Fruit fly (Drosophila melanogaster) whole organism: ENCODE results near the gene CG4743.

Experiments
- CG8478 ChIP-seq: fragments of >200 bp; optimal IDR thresholded peaks from 2 replicates; lab custom pipeline; 2018; ENCODE audit warnings: inconsistent platforms
- Dll ChIP-seq: fragments of >200 bp; optimal IDR thresholded peaks from 2 replicates; lab custom pipeline; 2017
- EcR ChIP-seq, 2 experiments: fragments of >200 bp; optimal IDR thresholded peaks; 2 replicates each; lab custom pipeline; 2017; ENCODE audit warnings: missing biosample characterization in 2 of 2, missing genetic modification characterization in 2 of 2, missing genetic modification reagents in 2 of 2
- pan ChIP-seq: fragments of >200 bp; optimal IDR thresholded peaks from 2 replicates; lab custom pipeline; 2017
- psq ChIP-seq: fragments of >200 bp; optimal IDR thresholded peaks from 2 replicates; lab custom pipeline; 2017
- usp ChIP-seq: fragments of >200 bp; optimal IDR thresholded peaks from 2 replicates; lab custom pipeline; 2017; ENCODE audit warnings: missing biosample characterization, missing genetic modification characterization, mixed read lengths

The CG4743 gene

DNA sequence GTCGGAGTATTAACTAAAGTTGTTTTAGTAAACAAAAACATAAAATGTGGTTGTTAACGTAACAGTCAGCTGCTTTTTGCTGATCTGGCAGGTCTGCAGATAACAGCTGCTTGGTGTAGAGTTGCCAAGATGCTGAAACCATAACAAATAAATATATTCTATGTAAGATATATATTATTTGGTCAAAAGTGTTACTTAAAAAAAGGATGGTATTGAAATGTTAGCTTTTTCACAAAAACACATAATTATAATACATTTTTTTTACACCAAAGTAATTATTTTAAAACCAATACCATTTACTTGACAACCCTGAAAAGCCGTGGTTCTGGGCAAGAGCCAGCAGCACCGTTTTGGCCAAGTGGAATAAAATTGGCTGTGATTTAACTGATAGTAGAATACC, at the start of gene CG4743, which contains the start of gene Idh3g:
Gene CG4743 (minus strand): TSS at position 23 of the 400 bp plus-strand sequence.
Gene Idh3g (plus strand): TSS at position 318 of the 400 bp plus-strand sequence.
- TF ChIP-seq psq (lab: Kevin White, UChicago) (no peak), Dll (lab: Kevin White, UChicago) (no peak), pan (no peak), usp (GFP tag; lab: Kevin White, UChicago) (no peak), CG8478 (no peak), EcR (GFP tag; optimal IDR thresholded peaks at IDR 0.05; lab: Kevin White, UChicago) (no peak)

DNA sequence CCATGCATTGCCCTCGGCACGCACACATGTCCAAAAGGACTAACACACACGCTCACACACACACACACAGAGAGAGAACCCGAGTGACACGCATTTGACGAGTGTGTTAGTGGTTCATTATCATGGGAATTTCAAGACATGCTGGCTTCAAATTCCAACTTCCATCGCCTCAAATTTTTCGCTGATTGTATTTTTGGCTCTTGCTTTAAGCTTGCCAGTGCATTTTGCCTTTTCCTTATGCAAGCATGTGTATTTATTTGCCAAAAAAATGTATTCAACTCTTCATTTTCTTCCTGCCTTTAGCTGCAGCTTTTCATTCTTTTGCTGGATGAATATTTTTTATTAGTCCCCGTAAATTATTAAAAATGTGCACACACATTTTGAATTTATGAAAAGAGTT, 43.4 kb upstream of the CG4743 start:
- TF ChIP-seq Dll (lab: Kevin White, UChicago) (no peak), CG8478 (no peak), pan (no peak), psq (lab: Kevin White, UChicago) (no peak), usp (GFP tag; lab: Kevin White, UChicago) (no peak), EcR (GFP tag; optimal IDR thresholded peaks at IDR 0.05; lab: Kevin White, UChicago) (no peak)

DNA sequence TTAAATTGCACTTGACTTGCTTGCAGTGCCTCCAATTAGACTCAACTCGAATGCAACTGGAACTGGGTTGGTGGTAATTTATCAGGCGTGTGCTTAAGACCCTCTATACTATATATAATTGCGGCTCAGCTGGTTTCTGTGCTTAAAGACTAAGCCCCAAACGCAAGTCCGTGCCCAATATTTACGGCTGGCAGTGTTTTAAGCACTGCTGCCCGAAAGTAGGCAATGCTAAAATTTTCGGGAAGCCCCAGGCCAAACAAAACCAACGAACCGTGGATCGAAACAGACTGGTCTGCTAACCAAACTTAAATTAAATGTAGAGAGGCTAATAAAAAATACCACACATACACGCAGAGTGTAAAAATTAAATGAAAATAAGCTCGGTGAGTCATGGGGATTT, 40.7 kb upstream of the CG4743 start:
- no peak for TF ChIP-seq EcR (GFP tag; optimal IDR thresholded peaks at IDR 0.05; lab: Kevin White, UChicago)
- no peak for TF ChIP-seq psq (lab: Kevin White, UChicago)
- no peak for TF ChIP-seq Dll (lab: Kevin White, UChicago)
- TF ChIP-seq usp (GFP tag; lab: Kevin White, UChicago) = no peak
- TF ChIP-seq CG8478 = no peak
- no peak for TF ChIP-seq pan

DNA sequence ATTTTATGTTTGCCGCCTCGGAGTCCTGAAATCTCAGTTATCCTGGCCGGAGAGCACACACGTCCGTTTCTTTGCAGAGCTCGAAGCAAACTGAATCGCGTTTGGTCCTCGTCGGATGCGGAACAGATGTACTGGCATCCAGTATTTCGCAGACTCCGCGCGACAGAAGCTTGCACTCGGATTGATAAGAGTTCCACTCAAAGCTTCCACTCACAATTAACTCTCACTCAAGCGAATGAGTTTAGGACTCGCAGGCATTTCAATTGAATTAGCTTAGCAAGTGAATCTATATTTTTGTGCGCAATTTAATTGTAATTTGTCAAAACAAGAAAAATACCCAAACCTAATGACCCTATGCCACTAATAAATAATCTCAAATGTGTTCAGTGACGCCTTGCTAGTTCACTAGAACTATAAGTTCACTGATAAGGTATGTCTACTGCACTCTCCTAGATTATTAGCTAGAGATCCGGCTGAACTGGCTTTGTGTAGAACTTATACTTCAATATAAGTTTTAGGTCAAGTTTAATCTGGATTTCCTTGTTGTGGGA, 39.7 kb upstream of the CG4743 start:
- TF ChIP-seq EcR (GFP tag; optimal IDR thresholded peaks at IDR 0.05; lab: Kevin White, UChicago) (no peak), pan (no peak), Dll (lab: Kevin White, UChicago) (no peak), usp (GFP tag; lab: Kevin White, UChicago) (no peak)

DNA sequence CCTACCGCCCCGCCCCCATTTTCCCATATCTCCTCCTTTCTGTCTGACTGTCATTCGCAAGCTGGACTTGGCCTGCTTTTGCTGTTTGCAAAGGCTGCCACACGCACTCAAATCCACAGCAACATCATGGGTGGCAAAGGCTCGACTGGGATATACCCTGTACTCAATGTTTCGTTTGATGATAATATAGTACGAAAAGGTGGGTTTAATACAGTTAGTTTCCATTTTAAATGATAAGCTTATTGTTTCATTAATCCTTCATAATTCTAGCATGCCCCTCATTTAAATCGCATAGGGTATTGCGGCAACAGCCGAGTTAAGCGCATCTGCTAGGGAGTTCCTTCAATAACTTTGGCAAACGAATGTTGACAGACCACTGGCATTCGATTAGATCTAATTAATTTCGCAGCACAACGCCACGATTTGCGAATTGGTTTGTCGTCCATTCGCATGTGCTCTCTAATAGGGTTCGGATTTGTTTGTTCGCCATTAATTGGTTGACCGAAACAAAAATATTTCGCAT, 13.9 kb upstream of the CG4743 start:
- TF ChIP-seq EcR (GFP tag; optimal IDR thresholded peaks at IDR 0.05; lab: Kevin White, UChicago) = no peak

DNA sequence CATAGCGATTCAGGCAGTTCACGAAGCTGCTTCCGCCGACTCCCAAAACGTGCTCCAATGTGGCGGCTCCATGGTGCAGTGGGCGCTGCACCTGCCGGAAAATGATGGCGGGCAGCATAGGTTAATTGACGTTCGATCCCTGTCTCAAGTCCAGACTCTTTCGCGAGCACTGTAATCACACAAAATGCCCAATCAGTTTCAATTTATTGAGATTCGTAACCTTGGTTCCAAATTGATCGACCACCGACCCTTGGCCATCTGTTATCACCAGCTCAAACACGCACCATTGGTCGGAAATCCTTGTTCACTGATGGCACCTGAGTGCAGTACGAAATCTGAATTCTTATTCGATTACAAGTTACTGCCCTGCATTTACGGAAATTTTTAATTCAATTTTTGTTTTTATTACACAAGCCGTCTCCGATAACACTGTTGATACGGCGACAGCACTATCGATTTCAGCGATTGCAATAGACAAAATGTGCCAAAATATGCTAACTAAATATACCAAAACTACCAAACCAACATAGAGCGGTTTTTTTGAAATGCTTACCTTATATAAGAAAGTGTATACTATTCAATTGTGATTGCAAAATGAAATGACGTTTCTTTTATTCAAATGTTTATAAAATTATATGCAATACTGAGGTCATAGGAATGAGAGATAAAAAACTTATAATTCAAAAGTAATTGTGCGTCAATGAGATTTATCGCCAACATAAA, 6.5 kb upstream of the CG4743 start, which contains the start of gene CLS:
Gene CLS (minus strand): TSS at position 673 of the 723 bp plus-strand sequence.
- no peak for TF ChIP-seq Dll (lab: Kevin White, UChicago)
- TF ChIP-seq EcR (GFP tag; optimal IDR thresholded peaks at IDR 0.05; lab: Kevin White, UChicago) = no peak
- no peak for TF ChIP-seq usp (GFP tag; lab: Kevin White, UChicago)

DNA sequence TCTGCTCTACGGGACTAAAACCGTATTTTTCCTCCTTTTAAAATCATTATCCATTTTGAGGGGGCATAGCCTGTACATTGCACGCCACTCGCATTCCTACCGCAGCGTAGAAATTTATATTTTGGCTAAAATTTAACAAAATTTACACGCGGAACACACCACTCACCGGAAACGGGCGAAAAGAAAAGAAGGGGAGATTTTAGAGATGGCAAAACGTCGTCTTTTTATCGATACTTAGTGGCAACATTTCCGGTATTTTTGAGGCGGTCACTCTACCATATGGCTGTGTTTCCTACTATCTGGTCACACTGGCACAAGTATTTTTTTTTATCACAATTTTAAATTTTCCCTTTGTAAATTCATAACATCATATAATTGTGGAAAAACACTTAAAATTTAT, 4.5 kb upstream of the CG4743 start, which contains the start of gene RpL27:
Gene RpL27 (minus strand): TSS at position 193 of the 400 bp plus-strand sequence.
- no peak for TF ChIP-seq CG8478
- TF ChIP-seq usp (GFP tag; lab: Kevin White, UChicago) = no peak
- no peak for TF ChIP-seq Dll (lab: Kevin White, UChicago)
- no peak for TF ChIP-seq psq (lab: Kevin White, UChicago)
- no peak for TF ChIP-seq EcR (GFP tag; optimal IDR thresholded peaks at IDR 0.05; lab: Kevin White, UChicago)
- no peak for TF ChIP-seq pan

DNA sequence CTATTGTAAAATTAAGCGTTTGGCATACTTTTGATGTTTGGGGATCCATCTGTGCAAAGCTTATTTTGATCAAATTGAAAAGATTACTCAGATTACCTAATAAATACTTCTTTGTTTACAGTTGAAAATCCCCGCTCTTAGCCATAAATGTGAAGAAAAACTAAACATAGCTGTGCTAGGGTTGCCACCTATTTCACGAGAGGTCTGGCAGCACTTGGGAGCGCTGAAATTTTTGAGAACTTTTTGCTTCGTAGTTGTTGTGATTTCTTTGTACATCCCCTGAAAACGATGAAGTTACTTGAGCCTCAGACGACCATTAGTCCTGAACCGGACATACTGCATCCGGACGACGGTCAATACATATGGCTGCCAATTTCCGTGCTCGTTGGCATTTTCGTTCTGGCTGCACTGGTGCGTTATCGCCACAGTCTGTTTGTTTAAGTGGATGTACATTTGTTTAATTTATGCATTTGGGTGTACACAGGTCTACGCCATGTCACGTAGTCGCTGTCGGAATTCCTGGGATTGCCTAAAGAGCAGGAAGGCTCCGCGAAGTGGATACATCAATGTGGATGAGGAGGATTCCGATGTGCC, 1.8 kb downstream of the CG4743 start, which contains the start of the genes CG4730 and CG5039:
Gene CG4730 (minus strand): TSS at position 194 of the 594 bp plus-strand sequence.
Gene CG5039 (plus strand): TSS at position 195 of the 594 bp plus-strand sequence.
- TF ChIP-seq Dll (lab: Kevin White, UChicago) = no peak
- no peak for TF ChIP-seq usp (GFP tag; lab: Kevin White, UChicago)
- no peak for TF ChIP-seq CG8478
- TF ChIP-seq EcR (GFP tag; optimal IDR thresholded peaks at IDR 0.05; lab: Kevin White, UChicago) = no peak
- no peak for TF ChIP-seq psq (lab: Kevin White, UChicago)
- TF ChIP-seq pan = no peak

DNA sequence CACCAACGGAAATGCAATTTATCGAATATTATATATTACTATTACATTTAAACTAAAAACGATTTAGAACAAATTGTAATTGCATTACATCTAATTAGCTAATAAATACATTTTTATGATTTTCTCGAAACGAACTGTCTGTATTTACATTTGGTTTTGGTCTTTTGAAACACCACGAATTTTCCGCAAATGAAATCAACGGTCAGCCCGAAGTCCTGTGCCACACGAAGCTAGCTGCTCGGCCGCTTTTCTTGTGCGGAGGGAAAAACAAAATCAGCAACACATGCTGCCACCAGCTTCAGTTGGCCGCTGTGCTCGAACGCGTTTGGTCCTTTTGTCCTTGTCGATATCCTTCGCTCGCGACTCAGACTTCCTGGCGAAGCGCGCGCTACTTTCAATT, 14.8 kb downstream of the CG4743 start, which contains the start of gene Lgr3:
Gene Lgr3 (plus strand): TSS at position 301 of the 400 bp plus-strand sequence.
- no peak for TF ChIP-seq psq (lab: Kevin White, UChicago)
- no peak for TF ChIP-seq CG8478
- no peak for TF ChIP-seq usp (GFP tag; lab: Kevin White, UChicago)
- TF ChIP-seq EcR (GFP tag; optimal IDR thresholded peaks at IDR 0.05; lab: Kevin White, UChicago) = no peak
- TF ChIP-seq Dll (lab: Kevin White, UChicago) = no peak
- TF ChIP-seq pan = no peak

DNA sequence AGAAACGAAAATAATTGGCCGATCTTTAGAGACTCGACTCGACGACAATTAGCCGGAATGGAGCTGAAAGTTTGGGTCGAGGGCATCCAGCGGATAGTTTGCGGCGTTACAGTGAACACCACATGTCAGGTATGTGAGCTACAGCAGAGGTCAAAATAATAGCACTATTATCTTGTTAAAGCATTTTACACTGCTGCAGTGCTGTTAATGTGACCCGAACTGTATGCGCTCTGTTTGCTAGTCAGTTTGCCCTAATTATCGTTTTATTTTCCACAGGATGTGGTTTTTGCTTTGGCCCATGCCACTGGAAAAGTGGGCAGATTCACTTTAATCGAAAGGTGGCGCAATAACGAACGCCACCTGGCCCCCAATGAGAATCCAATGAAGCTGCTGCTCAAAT, 18.0 kb downstream of the CG4743 start:
- TF ChIP-seq EcR (GFP tag; optimal IDR thresholded peaks at IDR 0.05; lab: Kevin White, UChicago) (no peak), usp (GFP tag; lab: Kevin White, UChicago) (no peak), pan (no peak), psq (lab: Kevin White, UChicago) (no peak), CG8478 (no peak), Dll (lab: Kevin White, UChicago) (no peak)

DNA sequence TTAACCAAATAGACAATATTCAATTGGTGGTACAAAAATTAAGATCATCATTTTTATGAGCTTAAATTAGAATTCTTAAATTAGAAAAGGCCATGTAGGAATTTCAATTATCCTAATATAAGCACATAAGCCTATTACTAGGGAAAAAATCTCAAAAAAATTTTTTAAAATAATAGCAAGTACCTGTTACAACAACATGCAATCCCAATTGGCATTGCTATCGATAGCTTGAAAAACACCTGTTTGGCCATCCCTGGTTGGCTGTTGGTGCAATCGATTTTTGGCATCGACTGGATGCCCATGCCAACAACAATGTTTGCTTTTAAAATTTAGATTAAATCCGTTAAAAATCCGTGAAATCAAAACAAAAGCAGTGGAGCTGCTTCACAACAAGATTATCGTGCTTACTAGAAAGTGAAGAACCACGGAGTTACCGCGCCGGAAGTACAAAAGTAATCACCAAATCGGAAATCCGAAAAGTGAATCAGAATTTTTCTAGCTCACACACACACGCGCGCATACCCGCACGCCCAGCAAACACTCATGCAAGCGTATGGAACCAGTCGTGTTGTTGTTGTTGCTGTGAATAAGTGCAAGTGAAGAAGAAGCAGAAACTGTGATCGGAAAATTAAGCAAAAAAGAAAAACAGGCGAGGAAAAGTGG, 18.7 kb downstream of the CG4743 start, which contains the start of gene RASSF8:
Gene RASSF8 (plus strand): TSS at position 265 of the 663 bp plus-strand sequence.
- TF ChIP-seq pan (no peak), CG8478 (no peak), EcR (GFP tag; optimal IDR thresholded peaks at IDR 0.05; lab: Kevin White, UChicago) (no peak), Dll (lab: Kevin White, UChicago) (no peak), usp (GFP tag; lab: Kevin White, UChicago) (no peak), psq (lab: Kevin White, UChicago) (no peak)
